Fruit fly (Drosophila melanogaster) whole organism: Measurements from ENCODE around the gene ND-PDSW.

ENCODE experiments used
- CG8478 ChIP-seq: fragments of >200 bp; optimal IDR thresholded peaks from 2 replicates; lab custom pipeline; 2018; ENCODE audit warnings: inconsistent platforms
- Dll ChIP-seq: fragments of >200 bp; optimal IDR thresholded peaks from 2 replicates; lab custom pipeline; 2017
- EcR ChIP-seq, 2 experiments: fragments of >200 bp; optimal IDR thresholded peaks; 2 replicates each; lab custom pipeline; 2017; ENCODE audit warnings: missing biosample characterization in 2 of 2, missing genetic modification characterization in 2 of 2, missing genetic modification reagents in 2 of 2
- pan ChIP-seq: fragments of >200 bp; optimal IDR thresholded peaks from 2 replicates; lab custom pipeline; 2017
- psq ChIP-seq: fragments of >200 bp; optimal IDR thresholded peaks from 2 replicates; lab custom pipeline; 2017
- usp ChIP-seq: fragments of >200 bp; optimal IDR thresholded peaks from 2 replicates; lab custom pipeline; 2017; ENCODE audit warnings: missing biosample characterization, missing genetic modification characterization, mixed read lengths

The ND-PDSW gene

dm6 chr2L:3438078-3438477 lies 27.9 kb upstream of the ND-PDSW start:
- TF ChIP-seq usp (GFP tag; lab: Kevin White, UChicago) (no peak), CG8478 (lab: Kevin White, UChicago) (no peak), pan (lab: Kevin White, UChicago) (no peak), Dll (lab: Kevin White, UChicago) (no peak)

- TF ChIP-seq EcR (GFP tag; optimal IDR thresholded peaks at IDR 0.05; lab: Kevin White, UChicago) = no peak
- no peak for TF ChIP-seq Dll (lab: Kevin White, UChicago)
- TF ChIP-seq psq = no peak
- TF ChIP-seq usp (GFP tag; lab: Kevin White, UChicago) = no peak
- no peak for TF ChIP-seq pan (lab: Kevin White, UChicago)
- TF ChIP-seq CG8478 (lab: Kevin White, UChicago) = no peak
Measured at dm6 chr2L:3439502-3439901, 26.5 kb upstream of the ND-PDSW start.

dm6 chr2L:3440322-3440721 lies 25.6 kb upstream of the ND-PDSW start:
- TF ChIP-seq pan (lab: Kevin White, UChicago) (no peak), usp (GFP tag; lab: Kevin White, UChicago) (no peak), Dll (lab: Kevin White, UChicago) (no peak), EcR (GFP tag; optimal IDR thresholded peaks at IDR 0.05; lab: Kevin White, UChicago) (no peak), CG8478 (lab: Kevin White, UChicago) (no peak), psq (no peak)

dm6 chr2L:3441158-3441557 lies 24.8 kb upstream of the ND-PDSW start:
- TF ChIP-seq Dll (lab: Kevin White, UChicago) (no peak), usp (GFP tag; lab: Kevin White, UChicago) (no peak), EcR (GFP tag; optimal IDR thresholded peaks at IDR 0.05; lab: Kevin White, UChicago) (no peak), pan (lab: Kevin White, UChicago) (no peak), psq (no peak), CG8478 (lab: Kevin White, UChicago) (no peak)

dm6 chr2L:3441673-3442072 lies 24.3 kb upstream of the ND-PDSW start:
- no peak for TF ChIP-seq psq
- TF ChIP-seq pan (lab: Kevin White, UChicago) = no peak
- no peak for TF ChIP-seq CG8478 (lab: Kevin White, UChicago)
- TF ChIP-seq usp (GFP tag; lab: Kevin White, UChicago) = no peak
- no peak for TF ChIP-seq Dll (lab: Kevin White, UChicago)
- no peak for TF ChIP-seq EcR (GFP tag; optimal IDR thresholded peaks at IDR 0.05; lab: Kevin White, UChicago)

- TF ChIP-seq usp (GFP tag; lab: Kevin White, UChicago) = no peak
- no peak for TF ChIP-seq pan (lab: Kevin White, UChicago)
- TF ChIP-seq psq = no peak
- no peak for TF ChIP-seq Dll (lab: Kevin White, UChicago)
- TF ChIP-seq CG8478 (lab: Kevin White, UChicago) = no peak
- TF ChIP-seq EcR (GFP tag; optimal IDR thresholded peaks at IDR 0.05; lab: Kevin White, UChicago) = no peak
Measured at dm6 chr2L:3444789-3445188, 21.2 kb upstream of the ND-PDSW start.

dm6 chr2L:3445655-3446054 lies 20.3 kb upstream of the ND-PDSW start, which contains the start of gene CG2772:
CG2772 (plus strand) TSS chr2L:3445992.
- TF ChIP-seq EcR (GFP tag; optimal IDR thresholded peaks at IDR 0.05; lab: Kevin White, UChicago) = no peak
- TF ChIP-seq Dll (lab: Kevin White, UChicago) = no peak
- no peak for TF ChIP-seq usp (GFP tag; lab: Kevin White, UChicago)
- TF ChIP-seq psq = no peak
- TF ChIP-seq pan (lab: Kevin White, UChicago) = no peak
- TF ChIP-seq CG8478 (lab: Kevin White, UChicago) = no peak

- TF ChIP-seq Dll (lab: Kevin White, UChicago) = no peak
- TF ChIP-seq pan (lab: Kevin White, UChicago) = no peak
- no peak for TF ChIP-seq EcR (GFP tag; optimal IDR thresholded peaks at IDR 0.05; lab: Kevin White, UChicago)
- no peak for TF ChIP-seq CG8478 (lab: Kevin White, UChicago)
- no peak for TF ChIP-seq usp (GFP tag; lab: Kevin White, UChicago)
- no peak for TF ChIP-seq psq
Measured at dm6 chr2L:3449555-3450320, 16.2 kb upstream of the ND-PDSW start, which contains the start of gene Snx1. Snx1 (plus strand) TSS chr2L:3449683.

- TF ChIP-seq psq (no peak), pan (lab: Kevin White, UChicago) (no peak), Dll (lab: Kevin White, UChicago) (no peak), EcR (GFP tag; optimal IDR thresholded peaks at IDR 0.05; lab: Kevin White, UChicago) (no peak), usp (GFP tag; lab: Kevin White, UChicago) (no peak), CG8478 (lab: Kevin White, UChicago) (no peak)
Measured at dm6 chr2L:3452286-3452685, 13.7 kb upstream of the ND-PDSW start, which contains the start of gene CG12795. CG12795 (plus strand) TSS chr2L:3452466.

dm6 chr2L:3457007-3457406 lies 8.9 kb upstream of the ND-PDSW start, which contains the start of the genes Cog3 and Sec5:
Cog3 (minus strand) TSS chr2L:3457064.
Sec5 (plus strand) TSS chr2L:3457302.
- TF ChIP-seq EcR (GFP tag; optimal IDR thresholded peaks at IDR 0.05; lab: Kevin White, UChicago) (no peak), CG8478 (lab: Kevin White, UChicago) (no peak), pan (lab: Kevin White, UChicago) (no peak), Dll (lab: Kevin White, UChicago) (no peak)

- TF ChIP-seq psq = no peak
- TF ChIP-seq pan (lab: Kevin White, UChicago) = no peak
- TF ChIP-seq CG8478 (lab: Kevin White, UChicago) = no peak
Measured at dm6 chr2L:3461760-3462159, 4.2 kb upstream of the ND-PDSW start, which contains the start of gene CG3246. CG3246 (minus strand) TSS chr2L:3461952.

dm6 chr2L:3465426-3465825 lies 531 bp upstream of the ND-PDSW start:
- no peak for TF ChIP-seq psq
- TF ChIP-seq usp (GFP tag; lab: Kevin White, UChicago) = no peak
- TF ChIP-seq Dll (lab: Kevin White, UChicago) = no peak
- TF ChIP-seq pan (lab: Kevin White, UChicago) = no peak
- no peak for TF ChIP-seq CG8478 (lab: Kevin White, UChicago)
- no peak for TF ChIP-seq EcR (GFP tag; optimal IDR thresholded peaks at IDR 0.05; lab: Kevin White, UChicago)
